Fruit fly (Drosophila melanogaster): ENCODE measurements around the gene CG15317.
A peak's percentile ranks its signal among the peaks of the same experiment; 100 is the strongest.

CG15317 gene

DNA sequence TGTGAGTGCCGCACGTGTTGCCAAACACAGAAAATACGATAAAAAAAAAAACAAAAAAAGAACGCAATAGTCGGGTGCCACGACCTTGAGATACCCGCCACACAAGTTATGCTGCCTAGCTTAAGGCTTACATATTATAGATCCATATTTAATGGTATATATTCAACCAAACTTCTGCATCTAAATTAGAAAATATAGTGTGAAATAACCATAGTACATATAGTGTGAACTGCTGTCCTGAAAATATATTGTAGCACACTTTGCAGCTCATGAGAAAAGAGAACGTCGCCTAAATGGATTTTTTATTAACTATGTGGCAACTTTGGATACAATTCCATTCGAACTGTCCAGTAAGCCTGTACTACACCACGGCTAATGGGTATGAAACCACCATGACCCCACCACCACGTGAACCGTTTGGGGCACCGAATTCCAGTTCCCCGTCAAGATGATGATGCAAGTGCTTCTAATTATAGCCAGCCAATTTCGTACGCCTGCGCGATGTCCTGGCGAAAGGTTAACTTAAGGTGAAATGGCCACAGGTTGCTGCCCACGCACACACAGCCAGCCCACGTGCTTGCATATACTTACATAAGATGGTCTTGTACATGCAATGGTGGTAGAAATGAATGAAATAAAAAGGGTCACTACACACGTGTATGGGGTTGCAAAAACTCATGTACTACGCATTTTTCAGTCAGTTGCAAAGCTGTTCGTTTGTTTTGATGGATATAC is 43.9 kb upstream of the CG15317 start (continued):
- TF ChIP-seq Nf-YB (GFP tag; optimal IDR thresholded peaks at IDR 0.05) (peak; percentile 60), rib (GFP tag; IDR thresholded peaks at IDR 0.05) (no peak; the same call in 1 of the 2 replicates), Elba2 (GFP tag; optimal IDR thresholded peaks at IDR 0.05) (no peak), CG32767 (GFP tag; IDR thresholded peaks at IDR 0.05) (peak; percentile 62), gce (GFP tag; IDR thresholded peaks at IDR 0.05) (0 out of 3 replicates have a peak, but pooled peaks have one; percentile 39), klu (GFP tag; IDR thresholded peaks at IDR 0.05) (peak; percentile 60; the same call in 1 of the 2 replicates), CG12155 (GFP tag; optimal IDR thresholded peaks at IDR 0.05) (peak; percentile 57), D19A (tag; optimal IDR thresholded peaks at IDR 0.05) (peak; percentile 77), CG6791 (GFP tag; IDR thresholded peaks at IDR 0.05; ENCODE audit: partially characterized antibody) (no peak), sug (tag; optimal IDR thresholded peaks at IDR 0.05) (peak; percentile 56), CG10431 (GFP tag; optimal IDR thresholded peaks at IDR 0.05) (no peak), Myb (GFP tag; optimal IDR thresholded peaks at IDR 0.05) (no peak), NC2β (GFP tag; optimal IDR thresholded peaks at IDR 0.05) (peak; percentile 21), MTF-1 (GFP tag; optimal IDR thresholded peaks at IDR 0.05; ENCODE audit: borderline replicate concordance) (no peak), croc (GFP tag; conservative IDR thresholded peaks at IDR 0.05) (peak; percentile 50; the same call in 2 of the 3 replicates), dpn (GFP tag; optimal IDR thresholded peaks at IDR 0.05) (peak; percentile 71 to 78), H2.0 (GFP tag; IDR thresholded peaks at IDR 0.05) (peak; percentile 46; the same call in 1 of the 2 replicates), CG4328 (GFP tag; optimal IDR thresholded peaks at IDR 0.05) (peak; percentile 53), H15 (GFP tag; IDR thresholded peaks at IDR 0.05) (0 out of 3 replicates have a peak, but pooled peaks have one; percentile 41), Hmx (GFP tag; optimal IDR thresholded peaks at IDR 0.05) (peak; percentile 42), CG7786 (GFP tag; optimal IDR thresholded peaks at IDR 0.05) (peak; percentile 69), CG13894 (tag; optimal IDR thresholded peaks at IDR 0.05) (peak; percentile 68), CG17568 (GFP tag; optimal IDR thresholded peaks at IDR 0.05) (no peak), dan (GFP tag; IDR thresholded peaks at IDR 0.05) (no peak), CG3407 (GFP tag; optimal IDR thresholded peaks at IDR 0.05) (peak; percentile 55), Gug (GFP tag; IDR thresholded peaks at IDR 0.05) (peak; percentile 61; the same call in 2 of the 4 replicates), ind (GFP tag; optimal IDR thresholded peaks at IDR 0.05) (peak; percentile 75), ranshi (GFP tag; IDR thresholded peaks at IDR 0.05) (peak; percentile 64), Max (GFP tag; optimal IDR thresholded peaks at IDR 0.05) (peak; percentile 81), CG31441 (GFP tag; IDR thresholded peaks at IDR 0.05) (peak; percentile 74), onecut (GFP tag; IDR thresholded peaks at IDR 0.05) (peak; percentile 58), CG5953 (GFP tag; IDR thresholded peaks at IDR 0.05) (no peak), Sox102F (GFP tag; optimal IDR thresholded peaks at IDR 0.05) (peak; percentile 69), Jarid2 (GFP tag; optimal IDR thresholded peaks at IDR 0.05) (no peak), Sry-δ (GFP tag; optimal IDR thresholded peaks at IDR 0.05) (peak; percentile 9), Mad (GFP tag; optimal IDR thresholded peaks at IDR 0.05) (peak; percentile 51), eyg (GFP tag; optimal IDR thresholded peaks at IDR 0.05) (peak; percentile 63), C15 (GFP tag; IDR thresholded peaks at IDR 0.05) (0 out of 3 replicates have a peak, but pooled peaks have one; percentile 20), CG5245 (GFP tag; optimal IDR thresholded peaks at IDR 0.05) (peak; percentile 58), HLH4C (GFP tag; IDR thresholded peaks at IDR 0.05; ENCODE audit: partially characterized antibody) (no peak), cato (GFP tag; optimal IDR thresholded peaks at IDR 0.05; ENCODE audit: borderline replicate concordance) (peak; percentile 64), CG12744 (GFP tag; optimal IDR thresholded peaks at IDR 0.05) (peak; percentile 77), en (GFP tag; optimal IDR thresholded peaks at IDR 0.05) (peak; percentile 13), NFAT (GFP tag; IDR thresholded peaks at IDR 0.05) (peak; percentile 44; the same call in 1 of the 2 replicates), CG15514 (GFP tag; optimal IDR thresholded peaks at IDR 0.05) (peak; percentile 47), pum (GFP tag; optimal IDR thresholded peaks at IDR 0.05) (peak; percentile 72), pita (GFP tag; optimal IDR thresholded peaks at IDR 0.05) (no peak), gcm (GFP tag; optimal IDR thresholded peaks at IDR 0.05) (peak; percentile 56), Ets97D (GFP tag; optimal IDR thresholded peaks at IDR 0.05) (peak; percentile 54)

Measured in whole organism, embryonic.